Fruit fly (Drosophila melanogaster) whole organism, pupa: ENCODE data around the gene Gorab.

Experiments
- CG10348 ChIP-seq: fragments of 200-800 bp; sonication (Bioruptor generic); IDR thresholded peaks from 2 replicates; pipeline ENCODE4 v1.3.6; 2022; ENCODE audit warnings: missing biosample characterization, missing genetic modification characterization
- CG12605 ChIP-seq: fragments of 200-800 bp; sonication (Bioruptor generic); IDR thresholded peaks from 2 replicates; pipeline ENCODE4 v1.3.6; 2022; ENCODE audit warnings: missing biosample characterization, missing genetic modification characterization
- CG13204 ChIP-seq: fragments of 200-800 bp; sonication (Bioruptor generic); optimal IDR thresholded peaks from 2 replicates; lab custom pipeline; 2018; ENCODE audit warnings: missing biosample characterization, mild to moderate bottlenecking, missing genetic modification characterization, moderate library complexity
- CG14655 ChIP-seq: fragments of 200-800 bp; sonication (Bioruptor generic); optimal IDR thresholded peaks from 3 replicates; lab custom pipeline; 2017; ENCODE audit warnings: mild to moderate bottlenecking, missing biosample characterization, missing genetic modification reagents, missing genetic modification characterization
- CG15710 ChIP-seq: fragments of 200-800 bp; sonication (Bioruptor generic); optimal IDR thresholded peaks from 2 replicates; lab custom pipeline; 2018; ENCODE audit warnings: missing biosample characterization, mild to moderate bottlenecking, missing genetic modification characterization, moderate library complexity
- CG17806 ChIP-seq: fragments of 200-800 bp; sonication (Bioruptor generic); optimal IDR thresholded peaks from 2 replicates; lab custom pipeline; 2018; ENCODE audit warnings: missing biosample characterization, mild to moderate bottlenecking, missing genetic modification characterization, moderate library complexity
- CG32121 ChIP-seq: fragments of 200-800 bp; sonication (Bioruptor generic); IDR thresholded peaks from 2 replicates; pipeline ENCODE4 v1.3.6; 2022; ENCODE audit warnings: missing biosample characterization, missing genetic modification characterization
- CG34367 ChIP-seq: fragments of 200-800 bp; sonication (Bioruptor generic); optimal IDR thresholded peaks from 2 replicates; lab custom pipeline; 2018; ENCODE audit warnings: missing biosample characterization, mild to moderate bottlenecking, missing genetic modification characterization
- CG4496 ChIP-seq: fragments of 200-800 bp; sonication (Bioruptor generic); IDR thresholded peaks from 3 replicates; pipeline ENCODE4 v1.3.6; 2022; ENCODE audit warnings: missing biosample characterization, missing genetic modification characterization
- CG8159 ChIP-seq: fragments of 200-800 bp; sonication (Bioruptor generic); optimal IDR thresholded peaks from 3 replicates; lab custom pipeline; 2018; ENCODE audit warnings: missing biosample characterization, mild to moderate bottlenecking, missing genetic modification characterization, moderate library complexity
- CG8301 ChIP-seq: fragments of 200-800 bp; sonication (Bioruptor generic); optimal IDR thresholded peaks from 2 replicates; lab custom pipeline; 2018; ENCODE audit warnings: missing biosample characterization, mild to moderate bottlenecking, missing genetic modification characterization
- CG9948 ChIP-seq: fragments of 200-800 bp; sonication (Bioruptor generic); optimal IDR thresholded peaks from 2 replicates; lab custom pipeline; 2018; ENCODE audit warnings: missing biosample characterization, mild to moderate bottlenecking, missing genetic modification characterization, moderate library complexity
- D1 ChIP-seq: fragments of 200-800 bp; sonication (Bioruptor generic); optimal IDR thresholded peaks from 2 replicates; lab custom pipeline; 2018; ENCODE audit warnings: missing biosample characterization, mild to moderate bottlenecking, missing genetic modification characterization, moderate library complexity
- EcR ChIP-seq: fragments of 200-800 bp; sonication (Bioruptor generic); optimal IDR thresholded peaks from 3 replicates; lab custom pipeline; 2019; ENCODE audit warnings: missing biosample characterization, missing genetic modification characterization, mild to moderate bottlenecking, moderate library complexity, missing genetic modification reagents
- Ets98B ChIP-seq: fragments of 200-800 bp; sonication (Bioruptor generic); IDR thresholded peaks from 2 replicates; pipeline ENCODE4 v1.3.6; 2022; ENCODE audit warnings: missing biosample characterization, missing genetic modification characterization
- Pif1A ChIP-seq: fragments of 200-800 bp; sonication (Bioruptor generic); optimal IDR thresholded peaks from 3 replicates; lab custom pipeline; 2016; ENCODE audit warnings: missing biosample characterization, missing genetic modification characterization
- Pif1B ChIP-seq: fragments of 200-800 bp; sonication (Bioruptor generic); optimal IDR thresholded peaks from 3 replicates; lab custom pipeline; 2016; ENCODE audit warnings: missing biosample characterization, missing genetic modification characterization
- Snoo ChIP-seq: fragments of 200-800 bp; sonication (Bioruptor generic); optimal IDR thresholded peaks from 3 replicates; lab custom pipeline; 2017; ENCODE audit warnings: missing biosample characterization, mild to moderate bottlenecking, missing genetic modification characterization, inconsistent platforms
- fd96Ca ChIP-seq: fragments of 200-800 bp; sonication (Bioruptor generic); IDR thresholded peaks from 3 replicates; pipeline ENCODE4 v1.3.6; 2022; ENCODE audit warnings: missing biosample characterization, missing genetic modification characterization
- gl ChIP-seq: fragments of 200-800 bp; sonication (Bioruptor generic); optimal IDR thresholded peaks from 2 replicates; lab custom pipeline; 2018; ENCODE audit warnings: missing biosample characterization, mild to moderate bottlenecking, missing genetic modification characterization
- rn ChIP-seq: fragments of 200-800 bp; sonication (Bioruptor generic); IDR thresholded peaks from 2 replicates; pipeline ENCODE4 v1.3.6; 2022; ENCODE audit warnings: missing biosample characterization, missing genetic modification characterization

Gorab gene

DNA sequence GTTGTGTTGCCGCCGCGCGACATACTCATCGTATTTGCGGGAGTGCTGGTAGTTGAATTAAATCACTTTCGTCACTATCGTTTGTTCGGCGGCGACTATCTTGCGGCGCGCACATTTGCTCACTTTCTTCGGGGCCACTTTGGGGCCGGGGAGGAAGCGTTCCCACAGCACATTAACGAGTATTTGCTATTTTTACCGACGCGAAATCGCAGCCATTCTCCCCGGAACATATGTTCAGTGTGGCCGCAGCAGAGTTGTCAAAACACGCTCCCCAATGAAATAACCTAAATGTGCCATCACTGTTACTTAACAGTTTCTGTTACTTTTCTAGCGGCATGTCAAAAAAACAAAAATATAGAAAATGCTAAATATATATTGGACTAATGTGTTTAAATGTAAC lies 4.3 kb upstream of the Gorab start, which contains the start of gene frc:
Gene frc (minus strand): TSS at position 244 of the 400 bp plus-strand sequence.
- TF ChIP-seq CG12605 (GFP tag; lab: Robert Waterston, UW) (0 out of 2 replicates have a peak, but pooled peaks have one; percentile 24), CG4496 (peak; percentile 61; the same call in 2 of the 3 replicates), CG32121 (peak; percentile 43; the same call in 1 of the 2 replicates), CG8301 (tag; lab: Kevin White, UChicago) (no peak), Ets98B (GFP tag; lab: Robert Waterston, UW) (no peak)

dm6 chr3L:17430957-17431585 lies 2.4 kb upstream of the Gorab start:
- TF ChIP-seq Pif1A (peak; percentile 32), CG14655 (GFP tag; lab: Kevin White, UChicago) (peak; percentile 30), CG8159 (tag; lab: Kevin White, UChicago) (peak; percentile 33), CG8301 (tag; lab: Kevin White, UChicago) (peak; percentile 18), CG12605 (GFP tag; lab: Robert Waterston, UW) (peak; percentile 15; the same call in 1 of the 2 replicates), CG4496 (no peak), CG10348 (GFP tag; lab: Robert Waterston, UW) (no peak)

dm6 chr3L:17430390-17430789 lies 1.8 kb upstream of the Gorab start:
- no peak for TF ChIP-seq CG9948 (tag; lab: Kevin White, UChicago)
- TF ChIP-seq fd96Ca = 0 out of 3 replicates have a peak, but pooled peaks have one; percentile 23
- no peak for TF ChIP-seq Ets98B (GFP tag; lab: Robert Waterston, UW)
- TF ChIP-seq EcR = peak; percentile 39
- TF ChIP-seq CG10348 (GFP tag; lab: Robert Waterston, UW) = no peak
- TF ChIP-seq CG8159 (tag; lab: Kevin White, UChicago) = no peak
- TF ChIP-seq Pif1A = no peak
- TF ChIP-seq Pif1B (GFP tag; lab: Kevin White, UChicago) = no peak
- TF ChIP-seq CG15710 (tag; lab: Kevin White, UChicago) = no peak
- TF ChIP-seq CG4496 = peak; percentile 50; the same call in 2 of the 3 replicates
- TF ChIP-seq CG12605 (GFP tag; lab: Robert Waterston, UW) = no peak

DNA sequence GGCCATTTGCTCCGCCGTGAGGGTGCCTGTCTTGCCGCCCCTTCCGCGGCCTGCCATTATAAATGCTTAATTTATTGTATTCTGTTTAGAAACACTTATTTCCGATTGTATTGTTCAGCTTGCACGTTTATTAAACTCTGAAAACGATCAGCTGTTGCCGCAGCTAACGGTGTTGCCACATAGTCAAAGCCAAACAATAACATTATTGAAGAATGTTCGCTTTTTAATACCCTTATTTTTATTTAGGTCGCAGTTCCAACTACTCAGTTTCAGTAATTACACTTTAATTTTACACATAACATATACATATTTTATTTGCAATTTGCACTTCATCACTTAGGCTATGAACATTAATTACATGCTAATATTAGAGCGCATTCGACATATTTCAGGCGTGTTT lies 1.6 kb downstream of the Gorab start, which contains the start of gene Polr3G:
Gene Polr3G (minus strand): TSS at position 118 of the 400 bp plus-strand sequence.
- TF ChIP-seq Snoo = peak; percentile 16
- TF ChIP-seq CG32121 = no peak
- TF ChIP-seq CG8159 (tag; lab: Kevin White, UChicago) = no peak
- TF ChIP-seq CG15710 (tag; lab: Kevin White, UChicago) = no peak
- no peak for TF ChIP-seq CG13204 (GFP tag; lab: Kevin White, UChicago)
- TF ChIP-seq CG10348 (GFP tag; lab: Robert Waterston, UW) = no peak
- TF ChIP-seq CG17806 = peak; percentile 2
- no peak for TF ChIP-seq CG9948 (tag; lab: Kevin White, UChicago)

DNA sequence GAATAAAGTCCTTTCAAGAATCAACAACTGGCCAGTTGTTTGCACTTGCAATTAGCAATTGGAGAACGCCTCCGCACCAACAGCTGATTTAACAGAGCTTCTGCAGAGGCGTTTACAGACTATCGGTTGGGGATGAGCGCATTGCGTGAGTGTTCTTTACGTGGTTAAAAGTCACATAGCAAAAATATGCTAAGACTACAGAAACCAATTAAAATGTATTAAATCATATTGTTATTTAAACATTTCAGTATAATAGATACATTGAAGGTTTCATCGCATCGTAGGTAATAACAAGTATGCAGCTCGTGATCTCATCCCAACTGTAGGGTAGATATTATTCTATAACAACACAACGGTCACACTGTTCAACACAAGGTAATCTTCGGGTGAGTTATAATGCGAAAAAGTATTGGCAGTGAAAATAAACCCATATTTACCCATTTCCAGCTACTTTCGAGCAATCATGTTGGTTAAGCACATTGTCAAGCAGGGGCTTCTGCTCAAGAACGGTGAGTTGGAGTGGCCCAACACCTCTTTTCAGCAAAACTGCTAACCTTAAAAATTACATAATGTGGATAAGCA lies 3.4 kb downstream of the Gorab start, which contains the start of the genes Sec3 and COX7B:
Gene Sec3 (minus strand): TSS at position 86 of the 582 bp plus-strand sequence.
Gene COX7B (plus strand): TSS at position 346 of the 582 bp plus-strand sequence.
- peak; percentile 17 for TF ChIP-seq CG14655 (GFP tag; lab: Kevin White, UChicago)
- 0 out of 2 replicates have a peak, but pooled peaks have one; percentile 9 for TF ChIP-seq CG12605 (GFP tag; lab: Robert Waterston, UW)
- peak; percentile 8 for TF ChIP-seq EcR
- peak; percentile 19 for TF ChIP-seq CG8301 (tag; lab: Kevin White, UChicago)
- no peak for TF ChIP-seq gl
- TF ChIP-seq D1 (tag; lab: Kevin White, UChicago) = no peak
- TF ChIP-seq Snoo = peak; percentile 43
- no peak for TF ChIP-seq CG10348 (GFP tag; lab: Robert Waterston, UW)
- TF ChIP-seq rn (GFP tag; lab: Robert Waterston, UW) = no peak
- peak; percentile 21 for TF ChIP-seq Pif1B (GFP tag; lab: Kevin White, UChicago)
- peak; percentile 58 for TF ChIP-seq CG15710 (tag; lab: Kevin White, UChicago)
- 0 out of 3 replicates have a peak, but pooled peaks have one; percentile 8 for TF ChIP-seq fd96Ca
- TF ChIP-seq CG13204 (GFP tag; lab: Kevin White, UChicago) = no peak
- TF ChIP-seq CG34367 (tag; lab: Kevin White, UChicago) = peak; percentile 40
- peak; percentile 42 for TF ChIP-seq Pif1A
- peak; percentile 32 for TF ChIP-seq CG9948 (tag; lab: Kevin White, UChicago)
- TF ChIP-seq CG17806 = peak; percentile 45
- no peak for TF ChIP-seq Ets98B (GFP tag; lab: Robert Waterston, UW)
- TF ChIP-seq CG8159 (tag; lab: Kevin White, UChicago) = peak; percentile 64
- peak; percentile 43; the same call in 1 of the 2 replicates for TF ChIP-seq CG32121
- 0 out of 3 replicates have a peak, but pooled peaks have one; percentile 45 for TF ChIP-seq CG4496

- TF ChIP-seq CG12605 (GFP tag; lab: Robert Waterston, UW) = peak; percentile 51; the same call in 1 of the 2 replicates
- TF ChIP-seq Pif1B (GFP tag; lab: Kevin White, UChicago) = peak; percentile 52
- TF ChIP-seq CG8159 (tag; lab: Kevin White, UChicago) = no peak
- TF ChIP-seq CG14655 (GFP tag; lab: Kevin White, UChicago) = no peak
- no peak for TF ChIP-seq CG17806
- TF ChIP-seq fd96Ca = no peak; the same call in 2 of the 3 replicates
- no peak for TF ChIP-seq gl
- peak; percentile 62 for TF ChIP-seq Ets98B (GFP tag; lab: Robert Waterston, UW)
- TF ChIP-seq CG8301 (tag; lab: Kevin White, UChicago) = no peak
- TF ChIP-seq EcR = no peak
- TF ChIP-seq Pif1A = no peak
- TF ChIP-seq CG9948 (tag; lab: Kevin White, UChicago) = no peak
- TF ChIP-seq D1 (tag; lab: Kevin White, UChicago) = no peak
- no peak for TF ChIP-seq CG10348 (GFP tag; lab: Robert Waterston, UW)
- TF ChIP-seq CG4496 = peak; percentile 43; the same call in 2 of the 3 replicates
- peak; percentile 55; the same call in 1 of the 2 replicates for TF ChIP-seq CG32121
- no peak for TF ChIP-seq Snoo
- no peak for TF ChIP-seq CG13204 (GFP tag; lab: Kevin White, UChicago)
- TF ChIP-seq rn (GFP tag; lab: Robert Waterston, UW) = no peak
- TF ChIP-seq CG15710 (tag; lab: Kevin White, UChicago) = no peak
- no peak for TF ChIP-seq CG34367 (tag; lab: Kevin White, UChicago)
Observed at dm6 chr3L:17421319-17421718, 7.3 kb downstream of the Gorab start, which contains the start of gene blot. blot (minus strand) TSS chr3L:17421514.
